Worm (Caenorhabditis elegans) whole organism, young adult: ENCODE data around the gene fut-8.

Experiments used
- B0019.2 ChIP-seq: fragments of 200-800 bp; sonication (Bioruptor generic); conservative IDR thresholded peaks from 2 replicates; pipeline ENCODE4 v1.3.6; 2022; ENCODE audit warnings: missing genetic modification reagents, missing genetic modification characterization, missing compliant biosample characterization
- B0035.1 ChIP-seq: sonication (generic microtip); optimal IDR thresholded peaks from 2 replicates; lab custom pipeline; 2016; ENCODE audit warnings: missing genetic modification characterization, mild to moderate bottlenecking, missing compliant biosample characterization, missing genotype, missing genetic modification reagents
- B0336.3 ChIP-seq: fragments of 200-800 bp; sonication (Bioruptor generic); IDR thresholded peaks from 2 replicates; pipeline ENCODE4 v1.3.6; 2022; ENCODE audit warnings: missing genetic modification characterization, missing compliant biosample characterization
- C06A6.2 ChIP-seq: fragments of 200-800 bp; sonication (Bioruptor generic); conservative IDR thresholded peaks from 2 replicates; pipeline ENCODE4 v1.3.6; 2022; ENCODE audit warnings: missing genetic modification characterization, missing compliant biosample characterization
- F10E7.11 ChIP-seq: sonication (generic microtip); optimal IDR thresholded peaks from 2 replicates; lab custom pipeline; 2017; ENCODE audit warnings: mild to moderate bottlenecking, missing genetic modification characterization, moderate library complexity, missing compliant biosample characterization
- F23B12.7 ChIP-seq: sonication (generic microtip); optimal IDR thresholded peaks from 2 replicates; lab custom pipeline; 2017; ENCODE audit warnings: missing genetic modification characterization, mild to moderate bottlenecking, missing compliant biosample characterization, antibody characterized with exemption, moderate library complexity; ENCODE audit not compliant: insufficient read depth
- F52B5.7 ChIP-seq: sonication (generic microtip); optimal IDR thresholded peaks from 2 replicates; lab custom pipeline; 2016; ENCODE audit warnings: mild to moderate bottlenecking, missing genetic modification characterization, missing compliant biosample characterization
- F55B11.4 ChIP-seq: sonication (generic microtip); optimal IDR thresholded peaks from 2 replicates; lab custom pipeline; 2016; ENCODE audit warnings: missing compliant biosample characterization, missing genetic modification characterization, borderline replicate concordance; ENCODE audit not compliant: insufficient read depth
- F57C9.4 ChIP-seq: sonication (generic microtip); optimal IDR thresholded peaks from 2 replicates; lab custom pipeline; 2017; ENCODE audit warnings: mild to moderate bottlenecking, missing genetic modification characterization, missing compliant biosample characterization
- K12H6.12 ChIP-seq: fragments of 200-800 bp; sonication (Bioruptor generic); optimal IDR thresholded peaks from 2 replicates; lab custom pipeline; 2018; ENCODE audit warnings: mild to moderate bottlenecking, missing genetic modification characterization, missing compliant biosample characterization
- ZK185.1 ChIP-seq: sonication (generic microtip); optimal IDR thresholded peaks from 2 replicates; lab custom pipeline; 2016; ENCODE audit warnings: mild to moderate bottlenecking, missing genetic modification characterization, missing compliant biosample characterization; ENCODE audit not compliant: poor library complexity, severe bottlenecking
- athp-1 ChIP-seq: sonication (generic microtip); optimal IDR thresholded peaks from 2 replicates; lab custom pipeline; 2017; ENCODE audit warnings: mild to moderate bottlenecking, missing genetic modification characterization, missing compliant biosample characterization
- bed-2 ChIP-seq: fragments of 200-800 bp; sonication (Bioruptor generic); IDR thresholded peaks from 2 replicates; pipeline ENCODE4 v1.3.6; 2022; ENCODE audit warnings: missing genetic modification reagents, missing genetic modification characterization, missing compliant biosample characterization
- cebp-2 ChIP-seq: fragments of 200-800 bp; sonication (Bioruptor generic); IDR thresholded peaks from 2 replicates; pipeline ENCODE4 v1.3.6; 2022; ENCODE audit warnings: missing genetic modification characterization, missing compliant biosample characterization
- ceh-27 ChIP-seq: fragments of 200-800 bp; sonication (Bioruptor generic); optimal IDR thresholded peaks from 2 replicates; lab custom pipeline; 2018; ENCODE audit warnings: mild to moderate bottlenecking, missing genetic modification characterization, moderate library complexity, missing compliant biosample characterization
- ceh-40 ChIP-seq: fragments of 200-800 bp; sonication (Bioruptor generic); IDR thresholded peaks from 2 replicates; pipeline ENCODE4 v1.3.6; 2022; ENCODE audit warnings: missing genetic modification characterization, missing compliant biosample characterization
- ceh-91 ChIP-seq: fragments of 200-800 bp; sonication (Bioruptor generic); IDR thresholded peaks from 2 replicates; pipeline ENCODE4 v1.3.6; 2022; ENCODE audit warnings: missing genetic modification reagents, missing genetic modification characterization, missing compliant biosample characterization
- chd-7 ChIP-seq: sonication (generic microtip); optimal IDR thresholded peaks from 2 replicates; lab custom pipeline; 2016; ENCODE audit warnings: mild to moderate bottlenecking, missing genetic modification characterization, moderate library complexity, missing compliant biosample characterization
- dpff-1 ChIP-seq: sonication (generic microtip); optimal IDR thresholded peaks from 2 replicates; lab custom pipeline; 2017; ENCODE audit warnings: mild to moderate bottlenecking, missing genetic modification characterization, missing compliant biosample characterization
- dpl-1 ChIP-seq: fragments of 150-350 bp; optimal IDR thresholded peaks from 2 replicates; lab custom pipeline; 2014; ENCODE audit warnings: missing biosample characterization, missing genetic modification reagents, missing genetic modification characterization
- egl-44 ChIP-seq: fragments of 200-800 bp; sonication (Bioruptor generic); IDR thresholded peaks from 2 replicates; pipeline ENCODE4 v1.3.6; 2022; ENCODE audit warnings: missing genetic modification reagents, missing genetic modification characterization, missing compliant biosample characterization
- egrh-3 ChIP-seq: fragments of 200-800 bp; sonication (Bioruptor generic); IDR thresholded peaks from 2 replicates; pipeline ENCODE4 v1.3.6; 2022; ENCODE audit warnings: missing genetic modification reagents, missing genetic modification characterization, missing compliant biosample characterization
- ets-4 ChIP-seq: fragments of 200-800 bp; sonication (Bioruptor generic); optimal IDR thresholded peaks from 2 replicates; lab custom pipeline; 2018; ENCODE audit warnings: mild to moderate bottlenecking, missing genetic modification characterization, missing compliant biosample characterization
- gei-17 ChIP-seq: fragments of 200-800 bp; sonication (Bioruptor generic); optimal IDR thresholded peaks from 2 replicates; lab custom pipeline; 2018; ENCODE audit warnings: mild to moderate bottlenecking, missing genetic modification characterization, missing compliant biosample characterization
- lin-54 ChIP-seq: fragments of 200-800 bp; sonication (Bioruptor generic); optimal IDR thresholded peaks from 2 replicates; lab custom pipeline; 2018; ENCODE audit warnings: mild to moderate bottlenecking, missing genetic modification characterization, missing compliant biosample characterization
- madf-8 ChIP-seq: fragments of 200-800 bp; sonication (Bioruptor generic); conservative IDR thresholded peaks from 2 replicates; pipeline ENCODE4 v1.3.6; 2022; ENCODE audit warnings: missing genetic modification reagents, missing genetic modification characterization, missing compliant biosample characterization
- mcd-1 ChIP-seq: fragments of 200-800 bp; sonication (Bioruptor generic); IDR thresholded peaks from 2 replicates; pipeline ENCODE4 v1.3.6; 2022; ENCODE audit warnings: missing genetic modification reagents, missing genetic modification characterization, missing compliant biosample characterization
- mxl-1 ChIP-seq: sonication (generic microtip); optimal IDR thresholded peaks from 2 replicates; lab custom pipeline; 2016; ENCODE audit warnings: missing genetic modification characterization, missing compliant biosample characterization
- nfya-2 ChIP-seq: fragments of 200-800 bp; sonication (Bioruptor generic); IDR thresholded peaks from 2 replicates; pipeline ENCODE4 v1.3.6; 2022; ENCODE audit warnings: missing genetic modification reagents, missing genetic modification characterization, missing compliant biosample characterization
- nhr-179 ChIP-seq: sonication (generic microtip); optimal IDR thresholded peaks from 2 replicates; lab custom pipeline; 2016; ENCODE audit warnings: mild to moderate bottlenecking, missing genetic modification characterization, missing compliant biosample characterization
- nhr-27 ChIP-seq: fragments of 200-800 bp; sonication (Bioruptor generic); optimal IDR thresholded peaks from 2 replicates; lab custom pipeline; 2018; ENCODE audit warnings: mild to moderate bottlenecking, missing genetic modification characterization, moderate library complexity, missing compliant biosample characterization
- pbrm-1 ChIP-seq: fragments of 200-800 bp; sonication (Bioruptor generic); IDR thresholded peaks from 2 replicates; pipeline ENCODE4 v1.3.6; 2022; ENCODE audit warnings: missing genetic modification reagents, missing genetic modification characterization, missing compliant biosample characterization
- sdz-38 ChIP-seq: sonication (generic microtip); optimal IDR thresholded peaks from 2 replicates; lab custom pipeline; 2016; ENCODE audit warnings: missing genotype, missing genetic modification characterization, missing compliant biosample characterization
- snpc-1.3 ChIP-seq: sonication (generic microtip); optimal IDR thresholded peaks from 2 replicates; lab custom pipeline; 2017; ENCODE audit warnings: missing genetic modification characterization, mild to moderate bottlenecking, missing compliant biosample characterization, antibody characterized with exemption, moderate library complexity, missing genotype, missing genetic modification reagents; ENCODE audit not compliant: insufficient read depth
- snpc-4 ChIP-seq, 5 experiments: fragments of 150-350 bp in 1 of 5; sonication (generic microtip) in 4 of 5; optimal IDR thresholded peaks; 2 replicates each; lab custom pipeline; 2014 to 2018; ENCODE audit warnings: missing genetic modification characterization in 5 of 5, missing biosample characterization in 3 of 5, antibody characterized with exemption in 2 of 5, mild to moderate bottlenecking in 2 of 5, missing compliant biosample characterization in 2 of 5, missing genotype in 2 of 5, moderate library complexity in 2 of 5, missing genetic modification reagents in 1 of 5
- xnd-1 ChIP-seq: sonication (generic microtip); optimal IDR thresholded peaks from 2 replicates; lab custom pipeline; 2016; ENCODE audit warnings: missing genotype, missing genetic modification reagents, missing genetic modification characterization, missing compliant biosample characterization
- ztf-18 ChIP-seq: sonication (generic microtip); optimal IDR thresholded peaks from 2 replicates; lab custom pipeline; 2016; ENCODE audit warnings: missing genotype, mild to moderate bottlenecking, missing genetic modification characterization, missing compliant biosample characterization
- ztf-26 ChIP-seq: sonication (generic microtip); optimal IDR thresholded peaks from 2 replicates; lab custom pipeline; 2017; ENCODE audit warnings: missing genetic modification characterization, missing compliant biosample characterization
- ztf-28 ChIP-seq: fragments of 200-800 bp; sonication (Bioruptor generic); IDR thresholded peaks from 2 replicates; pipeline ENCODE4 v1.3.6; 2022; ENCODE audit warnings: missing genetic modification reagents, missing genetic modification characterization, missing compliant biosample characterization

The fut-8 gene

DNA sequence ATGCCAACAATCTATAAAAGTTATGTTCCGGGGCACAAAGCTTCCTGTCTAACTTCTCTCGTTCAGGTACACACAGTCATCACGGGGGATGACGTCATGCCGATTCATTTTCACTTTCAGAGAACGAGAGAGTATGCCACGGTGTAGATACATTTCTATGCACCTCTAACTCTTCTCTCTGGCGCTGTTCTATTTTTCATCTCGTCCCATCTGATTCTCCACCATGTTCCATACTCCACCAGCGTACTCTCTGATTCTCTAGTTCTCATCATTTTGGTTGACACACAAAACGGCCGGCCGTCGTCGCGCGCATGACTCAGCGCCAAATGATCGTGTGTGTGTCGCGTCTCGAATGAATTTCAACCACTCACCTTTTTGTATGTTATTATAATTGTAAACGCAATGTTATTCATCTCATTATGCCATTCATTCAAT lies 10.1 kb upstream of the fut-8 start (continued):
- TF ChIP-seq snpc-1.3 (tag; lab: Kevin White, UChicago) (no peak), athp-1 (tag; lab: Kevin White, UChicago) (peak; percentile 69), ets-4 (GFP tag; lab: Kevin White, UChicago) (peak; percentile 91), K12H6.12 (tag; lab: Kevin White, UChicago) (peak; percentile 87), dpff-1 (tag; lab: Kevin White, UChicago) (no peak), mcd-1 (GFP tag; lab: Robert Waterston, UW) (peak; percentile 75), egl-44 (GFP tag; lab: Robert Waterston, UW) (peak; percentile 73; the same call in 1 of the 2 replicates), B0336.3 (peak; percentile 93), ceh-91 (no peak), B0019.2 (GFP tag; lab: Robert Waterston, UW) (no peak), madf-8 (no peak), cebp-2 (GFP tag; lab: Robert Waterston, UW) (0 out of 2 replicates have a peak, but pooled peaks have one; percentile 73), snpc-4 (GFP tag; optimal IDR thresholded peaks at IDR 0.05; lab: Kevin White, UChicago) (peak; percentile 46), snpc-4 (tag; optimal IDR thresholded peaks at IDR 0.05; lab: Kevin White, UChicago) (peak in 3 of 4 experiments; percentile 50 to 69 (median 69)), F57C9.4 (tag; lab: Kevin White, UChicago) (no peak), nhr-179 (tag; lab: Kevin White, UChicago) (no peak), egrh-3 (GFP tag; lab: Robert Waterston, UW) (0 out of 2 replicates have a peak, but pooled peaks have one; percentile 14), ceh-27 (GFP tag; lab: Kevin White, UChicago) (peak; percentile 80), F10E7.11 (tag; lab: Kevin White, UChicago) (no peak), ZK185.1 (tag; lab: Kevin White, UChicago) (peak; percentile 78), lin-54 (GFP tag; lab: Kevin White, UChicago) (peak; percentile 76), gei-17 (GFP tag; lab: Kevin White, UChicago) (peak; percentile 36), F23B12.7 (tag; lab: Kevin White, UChicago) (no peak), chd-7 (peak; percentile 96), C06A6.2 (GFP tag; lab: Robert Waterston, UW) (peak; percentile 78), ztf-28 (GFP tag; lab: Robert Waterston, UW) (no peak), dpl-1 (GFP tag; lab: Kevin White, UChicago) (no peak), ztf-26 (tag; lab: Kevin White, UChicago) (peak; percentile 92), ztf-18 (peak; percentile 64), F55B11.4 (no peak), nfya-2 (no peak), F52B5.7 (tag; lab: Kevin White, UChicago) (no peak), B0035.1 (tag; lab: Kevin White, UChicago) (peak; percentile 13), bed-2 (no peak), pbrm-1 (peak; percentile 86), xnd-1 (tag; lab: Kevin White, UChicago) (no peak), sdz-38 (tag; lab: Kevin White, UChicago) (no peak), ceh-40 (GFP tag; lab: Robert Waterston, UW) (no peak), nhr-27 (tag; lab: Kevin White, UChicago) (no peak), mxl-1 (tag; lab: Kevin White, UChicago) (no peak)
